Worm (Caenorhabditis elegans): Measurements from ENCODE around the gene cutl-1.

cutl-1 gene

DNA sequence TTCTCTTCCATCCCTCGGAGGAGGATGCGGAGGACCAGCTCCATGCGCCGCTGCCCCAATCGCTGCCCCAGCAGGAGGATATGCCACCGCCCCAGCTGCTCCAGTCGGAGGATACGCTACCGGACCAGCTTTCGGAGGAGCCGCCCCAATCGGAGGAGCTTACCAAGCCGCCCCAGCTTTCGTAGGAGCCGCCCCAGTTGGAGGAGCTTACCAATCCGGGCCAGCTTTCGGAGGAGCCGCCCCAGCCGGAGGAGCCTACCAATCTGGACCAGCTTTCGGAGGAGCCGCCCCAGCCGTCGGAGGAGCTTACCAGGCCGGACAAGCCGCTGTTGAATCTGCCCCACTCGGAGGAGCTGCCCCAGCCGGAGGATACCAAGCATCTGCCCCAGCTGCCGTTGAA lies 9.5 kb upstream of the cutl-1 start:
- TF ChIP-seq nhr-28 (tag; optimal IDR thresholded peaks at IDR 0.05): no peak
- peak; percentile 22 for TF ChIP-seq lsy-12 (tag; optimal IDR thresholded peaks at IDR 0.05)

DNA sequence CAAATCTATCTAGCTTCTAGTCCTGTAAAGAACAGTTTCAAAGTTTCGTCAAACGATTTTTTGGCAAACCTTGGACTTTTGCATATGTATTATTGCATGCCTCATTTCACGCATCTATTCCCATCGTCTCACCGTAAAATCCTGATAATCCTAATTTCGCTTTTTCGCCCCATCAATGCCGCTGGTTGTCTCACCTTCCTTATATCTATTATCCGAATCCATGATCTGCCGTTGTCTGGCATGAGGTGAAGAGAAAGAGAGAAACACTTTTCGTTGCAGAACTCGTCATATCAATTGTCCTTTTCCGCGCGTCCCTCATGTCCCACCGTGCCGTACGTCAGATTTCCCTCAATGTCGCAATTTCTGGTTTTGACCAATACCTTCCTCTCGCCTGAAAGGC lies 8.7 kb upstream of the cutl-1 start, which contains the start of gene cut-2:
Gene cut-2 (plus strand): TSS at position 365 of the 400 bp plus-strand sequence.
- TF ChIP-seq nhr-25 (tag; optimal IDR thresholded peaks at IDR 0.05) (peak; percentile 10), fkh-10 (GFP tag; optimal IDR thresholded peaks at IDR 0.05) (no peak)

DNA sequence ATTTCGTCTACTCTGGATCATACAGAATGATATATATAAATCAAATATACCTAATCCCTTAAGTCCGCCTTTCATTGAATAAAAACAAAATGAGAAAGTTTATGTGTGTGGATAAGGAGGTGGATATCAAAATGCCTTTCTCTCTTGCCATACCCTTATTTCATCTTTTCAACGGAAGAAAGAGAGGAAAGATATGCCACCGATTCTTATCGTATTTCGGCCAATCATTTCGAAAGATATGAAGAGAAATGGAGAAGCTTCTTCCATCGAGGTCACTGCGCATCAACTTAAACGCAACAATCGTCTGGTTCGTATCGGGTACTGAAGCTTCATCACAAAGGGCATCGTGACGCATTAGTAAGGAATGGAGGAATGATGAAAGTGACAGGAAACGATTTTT lies 7.4 kb upstream of the cutl-1 start:
- TF ChIP-seq nhr-25 (tag; optimal IDR thresholded peaks at IDR 0.05) (peak; percentile 88), nhr-23 (tag; optimal IDR thresholded peaks at IDR 0.05) (peak; percentile 31), elt-3 (tag; optimal IDR thresholded peaks at IDR 0.05) (peak in 1 of 3 experiments; percentile 37), ceh-16 (tag; optimal IDR thresholded peaks at IDR 0.05) (no peak), fos-1 (tag; optimal IDR thresholded peaks at IDR 0.05) (peak; percentile 24)

ce11 chrV:13411992-13412298 lies 6.0 kb upstream of the cutl-1 start:
- no peak for TF ChIP-seq unc-62 (GFP tag; optimal IDR thresholded peaks at IDR 0.05)
- TF ChIP-seq elt-1 (tag; optimal IDR thresholded peaks at IDR 0.05): no peak
- TF ChIP-seq jun-1 (tag; optimal IDR thresholded peaks at IDR 0.05): no peak
- TF ChIP-seq nfya-1 (tag; optimal IDR thresholded peaks at IDR 0.05; ENCODE audit: insufficient read depth): no peak
- TF ChIP-seq lsy-12 (tag; optimal IDR thresholded peaks at IDR 0.05): no peak
- no peak for TF ChIP-seq fkh-2 (tag; optimal IDR thresholded peaks at IDR 0.05)
- TF ChIP-seq elt-2 (tag; optimal IDR thresholded peaks at IDR 0.05): no peak
- TF ChIP-seq elt-3 (tag; optimal IDR thresholded peaks at IDR 0.05): no peak
- TF ChIP-seq pqm-1 (tag; optimal IDR thresholded peaks at IDR 0.05): no peak
- no peak for TF ChIP-seq tbx-2 (tag; optimal IDR thresholded peaks at IDR 0.05)
- TF ChIP-seq nhr-11 (tag; optimal IDR thresholded peaks at IDR 0.05): no peak
- no peak for TF ChIP-seq ceh-16 (tag; optimal IDR thresholded peaks at IDR 0.05)

- TF ChIP-seq nhr-77 (tag; optimal IDR thresholded peaks at IDR 0.05) (peak; percentile 38), elt-3 (tag; optimal IDR thresholded peaks at IDR 0.05) (peak in 1 of 3 experiments; percentile 41), ceh-28 (tag; optimal IDR thresholded peaks at IDR 0.05) (no peak), nhr-43 (tag; optimal IDR thresholded peaks at IDR 0.05; ENCODE audit: poor library complexity, severe bottlenecking) (peak; percentile 29), ama-1 (optimal IDR thresholded peaks at IDR 0.05) (peak; percentile 81), ceh-82 (tag; optimal IDR thresholded peaks at IDR 0.05) (no peak), hmg-11 (tag; optimal IDR thresholded peaks at IDR 0.05) (no peak), nhr-25 (tag; optimal IDR thresholded peaks at IDR 0.05) (peak; percentile 86), nhr-67 (tag; optimal IDR thresholded peaks at IDR 0.05) (no peak)
These were observed 5.5 kb upstream of the cutl-1 start for ce11 chrV:13411225-13411991.

- TF ChIP-seq nhr-25 (tag; optimal IDR thresholded peaks at IDR 0.05) (peak; percentile 69), jun-1 (tag; optimal IDR thresholded peaks at IDR 0.05) (no peak), nhr-23 (tag; optimal IDR thresholded peaks at IDR 0.05) (no peak), nhr-237 (tag; optimal IDR thresholded peaks at IDR 0.05) (no peak), elt-2 (tag; optimal IDR thresholded peaks at IDR 0.05) (no peak), mdl-1 (tag; optimal IDR thresholded peaks at IDR 0.05) (no peak), nfya-1 (tag; optimal IDR thresholded peaks at IDR 0.05; ENCODE audit: insufficient read depth) (no peak)
These were observed 4.8 kb upstream of the cutl-1 start, which contains the start of gene F53F1.4 for ce11 chrV:13410688-13411087. Gene F53F1.4 (plus strand): TSS chrV:13411077.

ce11 chrV:13409089-13409488 lies 3.2 kb upstream of the cutl-1 start:
- TF ChIP-seq mml-1 (tag; optimal IDR thresholded peaks at IDR 0.05) (no peak), nhr-43 (tag; optimal IDR thresholded peaks at IDR 0.05; ENCODE audit: poor library complexity, severe bottlenecking) (peak; percentile 23), ceh-28 (tag; optimal IDR thresholded peaks at IDR 0.05) (no peak), pha-4 (tag; optimal IDR thresholded peaks at IDR 0.05) (peak; percentile 41), nhr-23 (tag; optimal IDR thresholded peaks at IDR 0.05) (peak; percentile 8)

Measured in whole organism, L3 larva.